Fruit fly (Drosophila melanogaster) whole organism, embryonic: ENCODE results near the gene dUTPase.

ENCODE experiments used
- Antp ChIP-seq: fragments of 200-800 bp; sonication (Bioruptor generic); optimal IDR thresholded peaks from 3 replicates; lab custom pipeline; 2016; ENCODE audit warnings: missing biosample characterization, missing genetic modification characterization
- Bteb2 ChIP-seq: fragments of 200-800 bp; sonication (Bioruptor generic); optimal IDR thresholded peaks from 2 replicates; lab custom pipeline; 2016; ENCODE audit warnings: missing biosample characterization, missing genetic modification characterization
- CG10267 ChIP-seq: fragments of 200-800 bp; sonication (Bioruptor generic); optimal IDR thresholded peaks from 2 replicates; lab custom pipeline; 2018; ENCODE audit warnings: missing biosample characterization, mild to moderate bottlenecking, missing genetic modification characterization, moderate library complexity
- CG10274 ChIP-seq: fragments of 200-800 bp; sonication (Bioruptor generic); optimal IDR thresholded peaks from 3 replicates; lab custom pipeline; 2017; ENCODE audit warnings: missing biosample characterization, mild to moderate bottlenecking, missing genetic modification characterization
- CG10979 ChIP-seq: fragments of 200-800 bp; sonication (Bioruptor generic); optimal IDR thresholded peaks from 2 replicates; lab custom pipeline; 2018; ENCODE audit warnings: missing biosample characterization, mild to moderate bottlenecking, missing genetic modification characterization, moderate library complexity
- CG1233 ChIP-seq: fragments of 200-800 bp; sonication (Bioruptor generic); optimal IDR thresholded peaks from 4 replicates; lab custom pipeline; 2018; ENCODE audit warnings: missing biosample characterization, mild to moderate bottlenecking, missing genetic modification characterization
- CG1647 ChIP-seq: fragments of 200-800 bp; sonication (Bioruptor generic); optimal IDR thresholded peaks from 3 replicates; lab custom pipeline; 2016; ENCODE audit warnings: missing biosample characterization, missing genetic modification characterization
- CG16815 ChIP-seq: fragments of 200-800 bp; sonication (Bioruptor generic); optimal IDR thresholded peaks from 3 replicates; lab custom pipeline; 2017; ENCODE audit warnings: missing biosample characterization, mild to moderate bottlenecking, missing genetic modification characterization
- CG16863 ChIP-seq: fragments of 200-800 bp; sonication (Bioruptor generic); optimal IDR thresholded peaks from 3 replicates; lab custom pipeline; 2016; ENCODE audit warnings: missing biosample characterization, missing genetic modification characterization
- CG17359 ChIP-seq: fragments of 200-800 bp; sonication (Bioruptor generic); optimal IDR thresholded peaks from 3 replicates; lab custom pipeline; 2018; ENCODE audit warnings: missing biosample characterization, mild to moderate bottlenecking, missing genetic modification characterization, moderate library complexity
- CG17802 ChIP-seq: fragments of 200-800 bp; sonication (Bioruptor generic); optimal IDR thresholded peaks from 2 replicates; lab custom pipeline; 2018; ENCODE audit warnings: missing biosample characterization, mild to moderate bottlenecking, missing genetic modification characterization, moderate library complexity
- CG18599 ChIP-seq: fragments of 200-800 bp; sonication (Bioruptor generic); optimal IDR thresholded peaks from 3 replicates; lab custom pipeline; 2017; ENCODE audit warnings: missing biosample characterization, missing genetic modification characterization, mild to moderate bottlenecking, moderate library complexity, missing genetic modification reagents
- CG18764 ChIP-seq: fragments of 200-800 bp; sonication (Bioruptor generic); optimal IDR thresholded peaks from 3 replicates; lab custom pipeline; 2016; ENCODE audit warnings: missing biosample characterization, missing genetic modification characterization
- CG31224 ChIP-seq: fragments of 200-800 bp; sonication (Bioruptor generic); IDR thresholded peaks from 2 replicates; pipeline ENCODE4 v1.3.6; 2022; ENCODE audit warnings: missing biosample characterization, missing genetic modification characterization
- CG32772 ChIP-seq: fragments of 200-800 bp; sonication (Bioruptor generic); IDR thresholded peaks from 2 replicates; pipeline ENCODE4 v1.3.6; 2022; ENCODE audit warnings: missing biosample characterization, missing genetic modification characterization
- CG4328 ChIP-seq: fragments of 200-800 bp; sonication (Bioruptor generic); optimal IDR thresholded peaks from 3 replicates; lab custom pipeline; 2017; ENCODE audit warnings: missing biosample characterization, missing genetic modification reagents, missing genetic modification characterization
- CG4617 ChIP-seq: fragments of 200-800 bp; sonication (Bioruptor generic); optimal IDR thresholded peaks from 3 replicates; lab custom pipeline; 2016; ENCODE audit warnings: missing biosample characterization, missing genetic modification characterization, borderline replicate concordance
- CG6765 ChIP-seq: fragments of 200-800 bp; sonication (Bioruptor generic); optimal IDR thresholded peaks from 3 replicates; lab custom pipeline; 2017; ENCODE audit warnings: missing biosample characterization, mild to moderate bottlenecking, missing genetic modification characterization
- CG6791 ChIP-seq: fragments of 200-800 bp; sonication (Bioruptor generic); IDR thresholded peaks from 3 replicates; pipeline ENCODE4 v1.3.6; 2022; ENCODE audit warnings: missing biosample characterization, missing genetic modification characterization; ENCODE audit not compliant: partially characterized antibody
- CG8089 ChIP-seq: fragments of 200-800 bp; sonication (Bioruptor generic); optimal IDR thresholded peaks from 3 replicates; lab custom pipeline; 2016; ENCODE audit warnings: missing biosample characterization, missing genetic modification characterization
- CG8388 ChIP-seq: fragments of 200-800 bp; sonication (Bioruptor generic); optimal IDR thresholded peaks from 2 replicates; lab custom pipeline; 2019; ENCODE audit warnings: missing biosample characterization, mild to moderate bottlenecking, missing genetic modification characterization, moderate library complexity
- CG9609 ChIP-seq: fragments of 200-800 bp; sonication (Bioruptor generic); optimal IDR thresholded peaks from 3 replicates; lab custom pipeline; 2016; ENCODE audit warnings: missing biosample characterization, missing genetic modification characterization
- CG9932 ChIP-seq: fragments of 200-800 bp; sonication (Bioruptor generic); IDR thresholded peaks from 2 replicates; pipeline ENCODE4 v1.3.6; 2022; ENCODE audit warnings: missing biosample characterization, missing genetic modification characterization
- Chrac-16 ChIP-seq: fragments of 200-800 bp; sonication (Bioruptor generic); optimal IDR thresholded peaks from 3 replicates; lab custom pipeline; 2016; ENCODE audit warnings: missing biosample characterization, missing genetic modification characterization
- D19A ChIP-seq: fragments of 200-800 bp; optimal IDR thresholded peaks from 3 replicates; lab custom pipeline; 2019; ENCODE audit warnings: missing biosample characterization, mild to moderate bottlenecking, missing genetic modification characterization, moderate library complexity
- Dip2 ChIP-seq: fragments of 200-800 bp; sonication (Bioruptor generic); IDR thresholded peaks from 2 replicates; pipeline ENCODE4 v1.3.6; 2022; ENCODE audit warnings: missing biosample characterization, missing genetic modification characterization
- Doc2 ChIP-seq: fragments of 200-800 bp; sonication (Bioruptor generic); IDR thresholded peaks from 2 replicates; pipeline ENCODE4 v1.3.6; 2022; ENCODE audit warnings: missing biosample characterization, missing genetic modification characterization
- Fer3 ChIP-seq: fragments of 200-800 bp; sonication (Bioruptor generic); optimal IDR thresholded peaks from 2 replicates; lab custom pipeline; 2018; ENCODE audit warnings: missing biosample characterization, mild to moderate bottlenecking, missing genetic modification characterization, moderate library complexity
- HLH4C ChIP-seq: fragments of 200-800 bp; sonication (Bioruptor generic); IDR thresholded peaks from 3 replicates; pipeline ENCODE4 v1.3.6; 2022; ENCODE audit warnings: missing biosample characterization, missing genetic modification characterization; ENCODE audit not compliant: partially characterized antibody
- Hr3 ChIP-seq: fragments of 200-800 bp; sonication (Bioruptor generic); optimal IDR thresholded peaks from 3 replicates; lab custom pipeline; 2016; ENCODE audit warnings: missing biosample characterization, missing genetic modification characterization
- Mad ChIP-seq: fragments of 200-800 bp; sonication (Bioruptor generic); optimal IDR thresholded peaks from 2 replicates; lab custom pipeline; 2016; ENCODE audit warnings: missing biosample characterization, missing genetic modification characterization
- Mrtf ChIP-seq: fragments of 200-800 bp; sonication (Bioruptor generic); IDR thresholded peaks from 3 replicates; pipeline ENCODE4 v1.3.6; 2022; ENCODE audit warnings: missing biosample characterization, missing genetic modification characterization
- Ptx1 ChIP-seq: fragments of 200-800 bp; sonication (Bioruptor generic); IDR thresholded peaks from 2 replicates; pipeline ENCODE4 v1.3.6; 2022; ENCODE audit warnings: missing biosample characterization, missing genetic modification characterization
- Xbp1 ChIP-seq: fragments of 200-800 bp; sonication (Bioruptor generic); optimal IDR thresholded peaks from 3 replicates; lab custom pipeline; 2016; ENCODE audit warnings: missing biosample characterization, mild to moderate bottlenecking, missing genetic modification characterization
- chm ChIP-seq: fragments of 200-800 bp; sonication (Bioruptor generic); IDR thresholded peaks from 2 replicates; pipeline ENCODE4 v1.3.6; 2022; ENCODE audit warnings: missing biosample characterization, missing genetic modification characterization
- crc ChIP-seq: fragments of 200-800 bp; sonication (Bioruptor generic); optimal IDR thresholded peaks from 2 replicates; lab custom pipeline; 2016; ENCODE audit warnings: missing biosample characterization, missing genetic modification characterization
- disco-r ChIP-seq: fragments of 200-800 bp; sonication (Bioruptor generic); optimal IDR thresholded peaks from 2 replicates; lab custom pipeline; 2016; ENCODE audit warnings: missing biosample characterization, missing genetic modification characterization
- emc ChIP-seq: fragments of 200-800 bp; sonication (Bioruptor generic); optimal IDR thresholded peaks from 2 replicates; lab custom pipeline; 2016; ENCODE audit warnings: missing biosample characterization, missing genetic modification characterization
- gcm2 ChIP-seq: fragments of 200-800 bp; sonication (Bioruptor generic); optimal IDR thresholded peaks from 2 replicates; lab custom pipeline; 2016; ENCODE audit warnings: missing biosample characterization, missing genetic modification characterization
- gsb-n ChIP-seq: fragments of 200-800 bp; sonication (Bioruptor generic); optimal IDR thresholded peaks from 3 replicates; lab custom pipeline; 2018; ENCODE audit warnings: missing biosample characterization, mild to moderate bottlenecking, missing genetic modification characterization
- luna ChIP-seq: fragments of 200-800 bp; sonication (Bioruptor generic); optimal IDR thresholded peaks from 2 replicates; lab custom pipeline; 2016; ENCODE audit warnings: missing biosample characterization, missing genetic modification characterization
- nerfin-1 ChIP-seq: fragments of 200-800 bp; sonication (Bioruptor generic); optimal IDR thresholded peaks from 3 replicates; lab custom pipeline; 2019; ENCODE audit warnings: missing biosample characterization, mild to moderate bottlenecking, missing genetic modification characterization, moderate library complexity
- oc ChIP-seq: fragments of 200-800 bp; sonication (Bioruptor generic); optimal IDR thresholded peaks from 2 replicates; lab custom pipeline; 2018; ENCODE audit warnings: missing biosample characterization, mild to moderate bottlenecking, missing genetic modification characterization, moderate library complexity
- onecut ChIP-seq: fragments of 200-800 bp; sonication (Bioruptor generic); IDR thresholded peaks from 2 replicates; pipeline ENCODE4 v1.3.6; 2022; ENCODE audit warnings: missing biosample characterization, missing genetic modification characterization
- pnt ChIP-seq: fragments of 200-800 bp; sonication (Bioruptor generic); optimal IDR thresholded peaks from 3 replicates; lab custom pipeline; 2016; ENCODE audit warnings: missing biosample characterization, missing genetic modification characterization
- shn ChIP-seq: fragments of 200-800 bp; sonication (Bioruptor generic); optimal IDR thresholded peaks from 3 replicates; lab custom pipeline; 2016; ENCODE audit warnings: missing biosample characterization, missing genetic modification characterization
- sob ChIP-seq: fragments of 200-800 bp; sonication (Bioruptor generic); IDR thresholded peaks from 2 replicates; pipeline ENCODE4 v1.3.6; 2022; ENCODE audit warnings: missing biosample characterization, missing genetic modification characterization
- tap ChIP-seq: fragments of 200-800 bp; optimal IDR thresholded peaks from 3 replicates; lab custom pipeline; 2019; ENCODE audit warnings: missing biosample characterization, mild to moderate bottlenecking, missing genetic modification characterization, moderate library complexity
- tup ChIP-seq: fragments of 200-800 bp; sonication (Bioruptor generic); optimal IDR thresholded peaks from 2 replicates; lab custom pipeline; 2016; ENCODE audit warnings: missing biosample characterization, mild to moderate bottlenecking, missing genetic modification characterization, moderate library complexity
- zfh1 ChIP-seq: fragments of 200-800 bp; sonication (Bioruptor generic); IDR thresholded peaks from 3 replicates; pipeline ENCODE4 v1.3.6; 2022; ENCODE audit warnings: missing biosample characterization, missing genetic modification characterization

The dUTPase gene

DNA sequence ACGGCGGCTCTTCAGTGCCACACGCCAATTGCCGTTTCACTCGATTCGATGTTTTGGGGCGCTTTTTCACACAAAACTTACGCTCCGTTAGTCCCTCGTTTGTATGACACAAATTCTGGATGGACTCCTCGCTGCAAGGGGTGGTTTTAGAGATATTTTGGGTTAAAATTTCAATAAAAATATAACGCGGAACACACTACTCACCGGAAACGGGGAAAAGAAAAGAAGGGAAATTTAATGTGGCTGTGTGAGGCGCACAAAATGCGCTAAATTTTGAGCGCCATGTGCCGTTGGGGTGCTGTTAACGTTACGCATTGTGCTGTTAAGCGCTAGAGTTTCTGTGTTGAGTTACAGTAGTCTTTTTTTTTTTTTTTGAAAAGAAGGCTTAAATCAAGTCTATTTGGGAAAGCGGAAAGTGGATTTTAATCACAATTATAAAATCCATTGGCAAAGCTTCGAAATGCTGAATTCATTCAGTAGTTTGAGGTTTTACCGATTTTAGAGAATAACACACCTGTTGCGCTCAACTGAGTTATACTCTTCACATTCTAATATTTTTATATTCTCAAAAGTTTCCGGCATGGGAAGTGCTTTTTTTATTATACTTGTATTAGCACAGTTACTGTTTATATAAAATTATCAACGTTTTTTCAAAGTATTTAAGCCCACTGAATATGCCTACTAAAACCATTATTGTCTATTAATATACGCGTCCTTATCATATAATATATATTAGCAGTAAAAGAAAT, 7.0 kb upstream of the dUTPase start, which contains the start of gene RpL9 (continued):
- peak; percentile 49 for TF ChIP-seq CG10979 (tag; lab: Kevin White, UChicago)
- TF ChIP-seq Fer3 (tag; lab: Kevin White, UChicago), result peak; percentile 68
- no peak for TF ChIP-seq chm (GFP tag; lab: Robert Waterston, UW)
- TF ChIP-seq CG1233 (GFP tag; lab: Kevin White, UChicago), result peak; percentile 83
- peak; percentile 70 for TF ChIP-seq nerfin-1 (tag; lab: Kevin White, UChicago)
- TF ChIP-seq Mrtf (GFP tag; lab: Robert Waterston, UW), result no peak
- TF ChIP-seq CG17802 (tag; lab: Kevin White, UChicago), result peak; percentile 48
- TF ChIP-seq D19A (tag; lab: Kevin White, UChicago), result no peak
- TF ChIP-seq zfh1, result no peak; the same call in 2 of the 3 replicates
- TF ChIP-seq CG9609, result peak; percentile 40
- TF ChIP-seq CG8388 (GFP tag; lab: Kevin White, UChicago), result peak; percentile 65
- peak; percentile 60 for TF ChIP-seq CG8089 (GFP tag; lab: Kevin White, UChicago)
- no peak for TF ChIP-seq tup (GFP tag; lab: Kevin White, UChicago)
- TF ChIP-seq gsb-n (tag; lab: Kevin White, UChicago), result no peak
- TF ChIP-seq Mad (GFP tag; lab: Kevin White, UChicago), result peak; percentile 50
- TF ChIP-seq CG18599 (GFP tag; lab: Kevin White, UChicago), result no peak
- TF ChIP-seq CG6765 (GFP tag; lab: Kevin White, UChicago), result peak; percentile 94
- peak; percentile 72 for TF ChIP-seq CG10267 (tag; lab: Kevin White, UChicago)
- no peak for TF ChIP-seq CG9932
- no peak for TF ChIP-seq oc (tag; lab: Kevin White, UChicago)
- TF ChIP-seq tap, result no peak
- TF ChIP-seq Antp (GFP tag; lab: Kevin White, UChicago), result peak; percentile 26
- TF ChIP-seq CG18764 (GFP tag; lab: Kevin White, UChicago), result peak; percentile 34
- TF ChIP-seq emc (GFP tag; lab: Kevin White, UChicago), result peak; percentile 36
- no peak for TF ChIP-seq CG32772 (GFP tag; lab: Robert Waterston, UW)
- peak; percentile 1 for TF ChIP-seq gcm2 (GFP tag; lab: Kevin White, UChicago)
- TF ChIP-seq CG16863 (GFP tag; lab: Kevin White, UChicago), result no peak
- TF ChIP-seq Dip2 (GFP tag; lab: Robert Waterston, UW), result no peak
- peak; percentile 50 for TF ChIP-seq CG1647 (GFP tag; lab: Kevin White, UChicago)
- no peak for TF ChIP-seq Doc2 (GFP tag; lab: Robert Waterston, UW)
- peak; percentile 45 for TF ChIP-seq Xbp1 (GFP tag; lab: Kevin White, UChicago)
- peak; percentile 30 for TF ChIP-seq CG4617 (GFP tag; lab: Kevin White, UChicago)
- peak; percentile 85 for TF ChIP-seq onecut (GFP tag; lab: Robert Waterston, UW)
- no peak for TF ChIP-seq Hr3 (GFP tag; lab: Kevin White, UChicago)
- no peak for TF ChIP-seq CG6791 (GFP tag; lab: Robert Waterston, UW)
- TF ChIP-seq Chrac-16 (GFP tag; lab: Kevin White, UChicago), result peak; percentile 10
- TF ChIP-seq pnt (GFP tag; lab: Kevin White, UChicago), result no peak
- peak; percentile 49; the same call in 1 of the 2 replicates for TF ChIP-seq CG31224
- peak; percentile 69 for TF ChIP-seq CG17359
- no peak for TF ChIP-seq CG16815 (GFP tag; lab: Kevin White, UChicago)
- peak; percentile 77 for TF ChIP-seq luna (GFP tag; lab: Kevin White, UChicago)
- peak; percentile 25 for TF ChIP-seq shn (GFP tag; lab: Kevin White, UChicago)
- TF ChIP-seq Bteb2, result peak; percentile 49
- peak; percentile 83 for TF ChIP-seq CG4328 (GFP tag; lab: Kevin White, UChicago)
- no peak for TF ChIP-seq Ptx1 (GFP tag; lab: Robert Waterston, UW)
- TF ChIP-seq CG10274 (GFP tag; lab: Kevin White, UChicago), result peak; percentile 54
- no peak; the same call in 1 of the 2 replicates for TF ChIP-seq sob (GFP tag; lab: Robert Waterston, UW)
- peak; percentile 49 for TF ChIP-seq disco-r (GFP tag; lab: Kevin White, UChicago)
- no peak for TF ChIP-seq HLH4C (GFP tag; lab: Robert Waterston, UW)
- peak; percentile 28 for TF ChIP-seq crc
